Worm (Caenorhabditis elegans) whole organism, L1 larva: Measurements from ENCODE around the gene Y42G9A.2.

Experiments
- F16B12.6 ChIP-seq: fragments of 150-350 bp; optimal IDR thresholded peaks from 2 replicates; lab custom pipeline; 2014; ENCODE audit warnings: missing biosample characterization, missing genetic modification characterization
- alr-1 ChIP-seq: fragments of 200-800 bp; sonication (Bioruptor generic); optimal IDR thresholded peaks from 2 replicates; lab custom pipeline; 2018; ENCODE audit warnings: borderline replicate concordance, mild to moderate bottlenecking, missing genetic modification characterization, missing compliant biosample characterization
- aly-2 ChIP-seq: fragments of 150-350 bp; optimal IDR thresholded peaks from 2 replicates; lab custom pipeline; 2014; ENCODE audit warnings: missing biosample characterization, missing genetic modification characterization
- ama-1 ChIP-seq: fragments of 150-350 bp; optimal IDR thresholded peaks from 2 replicates; lab custom pipeline; 2014
- blmp-1 ChIP-seq: fragments of 150-350 bp; optimal IDR thresholded peaks from 2 replicates; lab custom pipeline; 2014; ENCODE audit warnings: missing biosample characterization, missing genetic modification characterization
- ceh-63 ChIP-seq: fragments of 200-800 bp; sonication (Bioruptor generic); optimal IDR thresholded peaks from 2 replicates; lab custom pipeline; 2018; ENCODE audit warnings: mild to moderate bottlenecking, missing genetic modification characterization, missing compliant biosample characterization
- ceh-8 ChIP-seq: fragments of 200-800 bp; sonication (Bioruptor generic); optimal IDR thresholded peaks from 2 replicates; lab custom pipeline; 2018; ENCODE audit warnings: mild to moderate bottlenecking, missing genetic modification characterization, moderate library complexity, missing compliant biosample characterization
- ceh-90 ChIP-seq: sonication (generic microtip); optimal IDR thresholded peaks from 2 replicates; lab custom pipeline; 2016; ENCODE audit warnings: missing genetic modification characterization, missing compliant biosample characterization
- ces-1 ChIP-seq: fragments of 150-350 bp; optimal IDR thresholded peaks from 2 replicates; lab custom pipeline; 2014; ENCODE audit warnings: missing biosample characterization, missing genetic modification reagents, missing genetic modification characterization
- dpl-1 ChIP-seq, 3 experiments: fragments of 150-350 bp in 2 of 3; sonication (generic microtip) in 1 of 3; optimal IDR thresholded peaks; 2 replicates each; lab custom pipeline; 2014 to 2017; ENCODE audit warnings: missing biosample characterization in 3 of 3, missing genetic modification characterization in 3 of 3, missing genetic modification reagents in 3 of 3
- egl-13 ChIP-seq: sonication (generic microtip); optimal IDR thresholded peaks from 2 replicates; lab custom pipeline; 2016; ENCODE audit warnings: missing genotype, missing genetic modification reagents, missing genetic modification characterization, missing compliant biosample characterization
- egl-27 ChIP-seq, 2 experiments: fragments of 150-350 bp in 1 of 2; sonication (generic microtip); optimal IDR thresholded peaks; 3 replicates each; lab custom pipeline; 2017 to 2018; ENCODE audit warnings: missing biosample characterization in 2 of 2, missing genetic modification characterization in 2 of 2, missing genetic modification reagents in 2 of 2
- elt-2 ChIP-seq: sonication (generic microtip); optimal IDR thresholded peaks from 2 replicates; lab custom pipeline; 2016; ENCODE audit warnings: missing genetic modification characterization, mild to moderate bottlenecking, inconsistent platforms, missing compliant biosample characterization, missing genetic modification reagents
- fkh-10 ChIP-seq: sonication (generic microtip); optimal IDR thresholded peaks from 2 replicates; lab custom pipeline; 2017; ENCODE audit warnings: missing biosample characterization, missing genetic modification reagents, missing genetic modification characterization
- hpl-2 ChIP-seq: fragments of 150-350 bp; optimal IDR thresholded peaks from 2 replicates; lab custom pipeline; 2014; ENCODE audit warnings: missing biosample characterization, missing genetic modification reagents, missing genetic modification characterization
- irx-1 ChIP-seq: sonication (generic microtip); optimal IDR thresholded peaks from 2 replicates; lab custom pipeline; 2016; ENCODE audit warnings: missing genetic modification characterization, missing compliant biosample characterization
- isw-1 ChIP-seq: fragments of 200-800 bp; sonication (Bioruptor generic); IDR thresholded peaks from 2 replicates; pipeline ENCODE4 v1.3.6; 2022; ENCODE audit warnings: missing genetic modification characterization, missing compliant biosample characterization
- lin-35 ChIP-seq, 2 experiments: fragments of 150-350 bp; optimal IDR thresholded peaks; 2 replicates each; lab custom pipeline; 2014; ENCODE audit warnings: missing biosample characterization in 2 of 2, missing genetic modification characterization in 2 of 2, missing genetic modification reagents in 2 of 2
- lin-39 ChIP-seq: fragments of 150-350 bp; optimal IDR thresholded peaks from 2 replicates; lab custom pipeline; 2014; ENCODE audit warnings: missing biosample characterization, missing genetic modification reagents, missing genetic modification characterization
- lir-3 ChIP-seq: sonication (generic microtip); optimal IDR thresholded peaks from 2 replicates; lab custom pipeline; 2016; ENCODE audit warnings: mild to moderate bottlenecking, missing genetic modification characterization, moderate library complexity, missing compliant biosample characterization; ENCODE audit not compliant: poor library complexity
- lsy-2 ChIP-seq, 2 experiments: fragments of 150-350 bp; optimal IDR thresholded peaks; 2 replicates each; lab custom pipeline; 2014; ENCODE audit warnings: missing biosample characterization in 2 of 2, missing genetic modification characterization in 2 of 2
- mab-9 ChIP-seq: fragments of 200-800 bp; sonication (Bioruptor generic); IDR thresholded peaks from 2 replicates; pipeline ENCODE4 v1.3.6; 2022; ENCODE audit warnings: missing genetic modification reagents, missing genetic modification characterization, missing compliant biosample characterization
- mdl-1 ChIP-seq, 2 experiments: fragments of 150-350 bp; optimal IDR thresholded peaks; 2 replicates each; lab custom pipeline; 2014 to 2017; ENCODE audit warnings: missing biosample characterization in 2 of 2, missing genetic modification characterization in 2 of 2, inconsistent platforms in 1 of 2
- mep-1 ChIP-seq: fragments of 150-350 bp; optimal IDR thresholded peaks from 2 replicates; lab custom pipeline; 2014; ENCODE audit warnings: missing biosample characterization, missing genetic modification characterization
- nhr-11 ChIP-seq: fragments of 150-350 bp; optimal IDR thresholded peaks from 2 replicates; lab custom pipeline; 2014; ENCODE audit warnings: missing biosample characterization, missing genetic modification characterization
- nhr-12 ChIP-seq: sonication (generic microtip); optimal IDR thresholded peaks from 2 replicates; lab custom pipeline; 2017; ENCODE audit warnings: missing biosample characterization, missing genetic modification characterization
- nhr-19 ChIP-seq: fragments of 200-800 bp; sonication (Bioruptor generic); conservative IDR thresholded peaks from 2 replicates; pipeline ENCODE4 v1.3.6; 2022; ENCODE audit warnings: missing genetic modification characterization, missing compliant biosample characterization
- nhr-20 ChIP-seq: sonication (generic microtip); optimal IDR thresholded peaks from 2 replicates; lab custom pipeline; 2016; ENCODE audit warnings: mild to moderate bottlenecking, missing genetic modification characterization, missing compliant biosample characterization
- nhr-237 ChIP-seq: fragments of 150-350 bp; optimal IDR thresholded peaks from 2 replicates; lab custom pipeline; 2014; ENCODE audit warnings: missing biosample characterization, missing genetic modification characterization
- nhr-28 ChIP-seq: fragments of 150-350 bp; optimal IDR thresholded peaks from 2 replicates; lab custom pipeline; 2014; ENCODE audit warnings: missing biosample characterization, missing genetic modification characterization
- nhr-71 ChIP-seq: sonication (generic microtip); optimal IDR thresholded peaks from 2 replicates; lab custom pipeline; 2016; ENCODE audit warnings: mild to moderate bottlenecking, missing genetic modification characterization, moderate library complexity, missing compliant biosample characterization
- nhr-85 ChIP-seq: sonication (generic microtip); peaks from one replicate; lab custom pipeline; 2016; ENCODE audit warnings: missing genetic modification characterization, inconsistent platforms, missing compliant biosample characterization
- nhr-90 ChIP-seq: sonication (generic microtip); optimal IDR thresholded peaks from 2 replicates; lab custom pipeline; 2016; ENCODE audit warnings: mild to moderate bottlenecking, missing genetic modification characterization, missing compliant biosample characterization; ENCODE audit not compliant: poor library complexity
- pag-3 ChIP-seq: sonication (generic microtip); optimal IDR thresholded peaks from 2 replicates; lab custom pipeline; 2017; ENCODE audit warnings: missing genetic modification characterization, mild to moderate bottlenecking, missing compliant biosample characterization, antibody characterized with exemption, borderline replicate concordance; ENCODE audit not compliant: insufficient read depth
- rnt-1 ChIP-seq: sonication (generic microtip); optimal IDR thresholded peaks from 2 replicates; lab custom pipeline; 2016; ENCODE audit warnings: mild to moderate bottlenecking, missing genetic modification characterization, moderate library complexity, missing compliant biosample characterization
- snu-23 ChIP-seq: sonication (generic microtip); optimal IDR thresholded peaks from 2 replicates; lab custom pipeline; 2016; ENCODE audit warnings: missing genetic modification characterization, missing compliant biosample characterization
- sox-4 ChIP-seq: sonication (generic microtip); optimal IDR thresholded peaks from 2 replicates; lab custom pipeline; 2016; ENCODE audit warnings: missing genetic modification characterization, missing compliant biosample characterization
- sup-37 ChIP-seq: fragments of 200-800 bp; sonication (Bioruptor generic); optimal IDR thresholded peaks from 2 replicates; lab custom pipeline; 2018; ENCODE audit warnings: mild to moderate bottlenecking, missing genetic modification characterization, missing compliant biosample characterization
- tbx-2 ChIP-seq: sonication (generic microtip); optimal IDR thresholded peaks from 2 replicates; lab custom pipeline; 2016; ENCODE audit warnings: missing genetic modification characterization, missing compliant biosample characterization
- unc-98 ChIP-seq: fragments of 200-800 bp; sonication (Bioruptor generic); IDR thresholded peaks from 2 replicates; pipeline ENCODE4 v1.3.6; 2022; ENCODE audit warnings: missing genetic modification characterization, missing compliant biosample characterization
- vab-15 ChIP-seq: sonication (generic microtip); optimal IDR thresholded peaks from 2 replicates; lab custom pipeline; 2017; ENCODE audit warnings: missing genotype, mild to moderate bottlenecking, missing genetic modification characterization, missing compliant biosample characterization
- ztf-11 ChIP-seq, 2 experiments: sonication (generic microtip); optimal IDR thresholded peaks; 2 replicates each; lab custom pipeline; 2016 to 2017; ENCODE audit warnings: missing genetic modification characterization in 2 of 2, missing biosample characterization in 1 of 2, missing compliant biosample characterization in 1 of 2

The Y42G9A.2 gene

ce11 chrIII:6158642-6159475, 10.9 kb downstream of the Y42G9A.2 start, which contains the start of gene nfm-1 (continued):
- TF ChIP-seq ztf-11 (tag; optimal IDR thresholded peaks at IDR 0.05; lab: Kevin White, UChicago) (no peak), egl-27 (tag; optimal IDR thresholded peaks at IDR 0.05; lab: Kevin White, UChicago) (peak in 1 of 2 experiments; percentile 3), ceh-8 (GFP tag; lab: Kevin White, UChicago) (no peak), ceh-90 (tag; lab: Kevin White, UChicago) (no peak), pag-3 (tag; lab: Kevin White, UChicago) (no peak), dpl-1 (GFP tag; optimal IDR thresholded peaks at IDR 0.05; lab: Kevin White, UChicago) (peak; percentile 13 to 48 (median 26)), lsy-2 (tag; optimal IDR thresholded peaks at IDR 0.05; lab: Kevin White, UChicago) (peak; percentile 45 to 73), nhr-12 (no peak), unc-98 (peak; percentile 30; the same call in 1 of the 2 replicates), fkh-10 (GFP tag; lab: Kevin White, UChicago) (no peak), vab-15 (peak; percentile 15), sup-37 (GFP tag; lab: Kevin White, UChicago) (peak; percentile 10), mab-9 (GFP tag; lab: Robert Waterston, UW) (no peak), egl-13 (tag; lab: Kevin White, UChicago) (peak; percentile 19), tbx-2 (tag; lab: Kevin White, UChicago) (peak; percentile 35), nhr-85 (tag; lab: Kevin White, UChicago) (peak; percentile 73), sox-4 (tag; lab: Kevin White, UChicago) (no peak), nhr-28 (tag; lab: Kevin White, UChicago) (no peak), snu-23 (GFP tag; lab: Kevin White, UChicago) (peak; percentile 66), F16B12.6 (tag; lab: Kevin White, UChicago) (peak; percentile 17), lin-35 (GFP tag; optimal IDR thresholded peaks at IDR 0.05; lab: Kevin White, UChicago) (peak; percentile 41 to 78), nhr-19 (GFP tag; lab: Robert Waterston, UW) (peak; percentile 71), mdl-1 (tag; optimal IDR thresholded peaks at IDR 0.05; lab: Kevin White, UChicago) (peak in 1 of 2 experiments; percentile 23), nhr-90 (tag; lab: Kevin White, UChicago) (peak; percentile 62), rnt-1 (tag; lab: Kevin White, UChicago) (peak; percentile 63), nhr-20 (tag; lab: Kevin White, UChicago) (peak; percentile 38), blmp-1 (peak; percentile 57), irx-1 (peak; percentile 58), lin-39 (tag; lab: Kevin White, UChicago) (no peak), elt-2 (tag; lab: Kevin White, UChicago) (peak; percentile 81), hpl-2 (peak; percentile 58), lir-3 (tag; lab: Kevin White, UChicago) (no peak), nhr-237 (tag; lab: Kevin White, UChicago) (peak; percentile 33), ama-1 (lab: Kevin White, UChicago) (no peak), nhr-11 (tag; lab: Kevin White, UChicago) (no peak), ces-1 (GFP tag; lab: Kevin White, UChicago) (no peak)

- TF ChIP-seq mep-1 (tag; lab: Kevin White, UChicago) (no peak), egl-13 (tag; lab: Kevin White, UChicago) (no peak), ceh-90 (tag; lab: Kevin White, UChicago) (no peak), aly-2 (tag; lab: Kevin White, UChicago) (no peak), lsy-2 (tag; optimal IDR thresholded peaks at IDR 0.05; lab: Kevin White, UChicago) (no peak), nhr-85 (tag; lab: Kevin White, UChicago) (no peak), nhr-237 (tag; lab: Kevin White, UChicago) (no peak), alr-1 (tag; lab: Kevin White, UChicago) (no peak), ceh-63 (GFP tag; lab: Kevin White, UChicago) (no peak), isw-1 (GFP tag; lab: Robert Waterston, UW) (no peak), lin-35 (GFP tag; optimal IDR thresholded peaks at IDR 0.05; lab: Kevin White, UChicago) (no peak), nhr-71 (tag; lab: Kevin White, UChicago) (no peak), lir-3 (tag; lab: Kevin White, UChicago) (no peak), snu-23 (GFP tag; lab: Kevin White, UChicago) (no peak), irx-1 (no peak), pag-3 (tag; lab: Kevin White, UChicago) (no peak)
- TF ChIP-seq, all 84 proteins: peak for 0
Observed at ce11 chrIII:6163381-6163780, 15.4 kb downstream of the Y42G9A.2 start.
